Worm (Caenorhabditis elegans) whole organism, midembryonic: ENCODE results near the gene cct-4.

Source experiments
- T22C8.4 ChIP-seq: fragments of 200-800 bp; sonication (Bioruptor generic); IDR thresholded peaks from 2 replicates; pipeline ENCODE4 v1.3.6; 2022; ENCODE audit warnings: missing genetic modification characterization, missing compliant biosample characterization
- cog-1 ChIP-seq: sonication (generic microtip); optimal IDR thresholded peaks from 2 replicates; lab custom pipeline; 2016; ENCODE audit warnings: missing genetic modification characterization, missing compliant biosample characterization
- flt-1 ChIP-seq: fragments of 200-800 bp; sonication (Bioruptor generic); IDR thresholded peaks from 2 replicates; pipeline ENCODE4 v1.3.6; 2022; ENCODE audit warnings: missing genetic modification characterization, missing compliant biosample characterization
- med-1 ChIP-seq: sonication (generic microtip); optimal IDR thresholded peaks from 2 replicates; lab custom pipeline; 2017; ENCODE audit warnings: missing genetic modification characterization, mild to moderate bottlenecking, missing compliant biosample characterization, antibody characterized with exemption, missing genetic modification reagents; ENCODE audit not compliant: insufficient read depth
- ref-1 ChIP-seq: fragments of 200-800 bp; sonication (Bioruptor generic); conservative IDR thresholded peaks from 2 replicates; pipeline ENCODE4 v1.3.6; 2022; ENCODE audit warnings: missing genetic modification reagents, missing genetic modification characterization, missing compliant biosample characterization
- tab-1 ChIP-seq: fragments of 200-800 bp; sonication (Bioruptor generic); IDR thresholded peaks from 2 replicates; pipeline ENCODE4 v1.3.6; 2022; ENCODE audit warnings: missing genetic modification characterization, missing compliant biosample characterization
- ztf-29 ChIP-seq: fragments of 200-800 bp; sonication (Bioruptor generic); IDR thresholded peaks from 2 replicates; pipeline ENCODE4 v1.3.6; 2022; ENCODE audit warnings: missing genetic modification reagents, missing genetic modification characterization, missing compliant biosample characterization

ce11 chrII:8311484-8311883 lies 28.0 kb downstream of the cct-4 start:
- TF ChIP-seq tab-1 (no peak), ref-1 (GFP tag; lab: Robert Waterston, UW) (no peak), cog-1 (tag; lab: Kevin White, UChicago) (no peak), med-1 (no peak), ztf-29 (no peak), flt-1 (GFP tag; lab: Robert Waterston, UW) (no peak), T22C8.4 (GFP tag; lab: Robert Waterston, UW) (no peak)
